Fruit fly (Drosophila melanogaster): Measurements from ENCODE around the gene CtIP.

Gene CtIP

DNA sequence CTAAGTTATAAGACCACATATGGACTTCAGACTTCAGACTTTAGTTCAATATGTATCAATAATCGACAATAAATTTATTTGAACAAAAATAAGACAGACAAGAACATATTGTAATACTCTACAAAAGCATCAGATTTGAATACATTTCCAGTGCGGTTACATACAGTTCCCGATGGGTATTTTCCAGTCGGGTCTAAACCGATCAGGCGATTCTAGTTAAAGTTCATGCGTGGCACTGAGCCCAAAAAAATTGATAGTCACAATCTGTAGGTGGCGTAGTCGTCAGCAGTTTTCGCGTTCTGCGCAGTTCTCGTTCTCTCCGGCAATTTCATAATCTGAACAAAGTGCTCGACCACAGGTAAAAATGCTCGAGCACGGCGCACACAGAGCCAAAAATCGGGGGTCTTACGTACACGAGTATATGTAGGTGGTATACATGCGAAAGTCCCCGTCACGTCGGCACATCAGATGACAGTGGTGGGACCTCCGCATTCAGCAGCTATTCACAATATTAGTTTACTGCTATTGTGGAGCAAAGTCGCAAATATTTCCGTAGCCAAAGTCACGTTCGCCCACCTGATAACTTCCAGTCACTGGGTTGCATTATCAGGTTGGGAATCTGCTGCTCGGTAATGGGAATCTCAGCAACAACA, 40.7 kb upstream of the CtIP start (continued):
- no peak for TF ChIP-seq CG5180 (GFP tag; optimal IDR thresholded peaks at IDR 0.05)
- TF ChIP-seq CG14667 (GFP tag; IDR thresholded peaks at IDR 0.05): no peak
- TF ChIP-seq row (GFP tag; IDR thresholded peaks at IDR 0.05): peak; percentile 78
- no peak for TF ChIP-seq Ssrp (tag; optimal IDR thresholded peaks at IDR 0.05)
- no peak for TF ChIP-seq D (optimal IDR thresholded peaks at IDR 0.05)
- TF ChIP-seq D (GFP tag; optimal IDR thresholded peaks at IDR 0.05): no peak
- no peak for TF ChIP-seq gt (GFP tag; IDR thresholded peaks at IDR 0.05)
- no peak for TF ChIP-seq fd102C (GFP tag; optimal IDR thresholded peaks at IDR 0.05)
- TF ChIP-seq z (GFP tag; IDR thresholded peaks at IDR 0.05): no peak
- no peak for TF ChIP-seq CG9437 (GFP tag; optimal IDR thresholded peaks at IDR 0.05)
- TF ChIP-seq CG42726 (GFP tag; IDR thresholded peaks at IDR 0.05; ENCODE audit: partially characterized antibody): no peak
- TF ChIP-seq CG17186 (GFP tag; optimal IDR thresholded peaks at IDR 0.05): no peak
- no peak for TF ChIP-seq sima (GFP tag; optimal IDR thresholded peaks at IDR 0.05)
- TF ChIP-seq tup (GFP tag; optimal IDR thresholded peaks at IDR 0.05): no peak
- TF ChIP-seq CG31388 (GFP tag; optimal IDR thresholded peaks at IDR 0.05): no peak
- TF ChIP-seq tap (tag; optimal IDR thresholded peaks at IDR 0.05): no peak
- peak; percentile 13 for TF ChIP-seq Sox100B (GFP tag; optimal IDR thresholded peaks at IDR 0.05)
- TF ChIP-seq trem (tag; optimal IDR thresholded peaks at IDR 0.05): no peak
- TF ChIP-seq CG10209 (GFP tag; optimal IDR thresholded peaks at IDR 0.05): peak; percentile 40
- TF ChIP-seq wor (GFP tag; IDR thresholded peaks at IDR 0.05): no peak
- TF ChIP-seq CG14860 (GFP tag; IDR thresholded peaks at IDR 0.05; ENCODE audit: partially characterized antibody): no peak
- TF ChIP-seq ssp (GFP tag; IDR thresholded peaks at IDR 0.05): no peak
- no peak for TF ChIP-seq croc (GFP tag; conservative IDR thresholded peaks at IDR 0.05)
- TF ChIP-seq tna (GFP tag; IDR thresholded peaks at IDR 0.05; ENCODE audit: partially characterized antibody): no peak
- TF ChIP-seq HHEX (GFP tag; optimal IDR thresholded peaks at IDR 0.05): no peak
- no peak for TF ChIP-seq Opbp (GFP tag; IDR thresholded peaks at IDR 0.05; ENCODE audit: partially characterized antibody)
- TF ChIP-seq CG16863 (GFP tag; optimal IDR thresholded peaks at IDR 0.05): no peak
- TF ChIP-seq bcd (GFP tag; optimal IDR thresholded peaks at IDR 0.05): peak; percentile 53
- no peak for TF ChIP-seq Spps (tag; optimal IDR thresholded peaks at IDR 0.05)
- TF ChIP-seq usp (GFP tag; optimal IDR thresholded peaks at IDR 0.05): no peak
- no peak for TF ChIP-seq CG34422 (GFP tag; IDR thresholded peaks at IDR 0.05)
- no peak for TF ChIP-seq Doc2 (GFP tag; IDR thresholded peaks at IDR 0.05)
- TF ChIP-seq Elba2 (GFP tag; optimal IDR thresholded peaks at IDR 0.05): no peak
- TF ChIP-seq CG17802 (tag; optimal IDR thresholded peaks at IDR 0.05): no peak
- TF ChIP-seq CG31441 (GFP tag; IDR thresholded peaks at IDR 0.05): 0 out of 2 replicates have a peak, but pooled peaks have one; percentile 24
- no peak for TF ChIP-seq Hmx (GFP tag; optimal IDR thresholded peaks at IDR 0.05)
- no peak for TF ChIP-seq HLH3B (GFP tag; IDR thresholded peaks at IDR 0.05)
- no peak for TF ChIP-seq bigmax (GFP tag; optimal IDR thresholded peaks at IDR 0.05)
- peak; percentile 65 for TF ChIP-seq lab (GFP tag; optimal IDR thresholded peaks at IDR 0.05)
- no peak for TF ChIP-seq gsb-n (tag; optimal IDR thresholded peaks at IDR 0.05)
- peak; percentile 48 for TF ChIP-seq Oli (tag; optimal IDR thresholded peaks at IDR 0.05)
- no peak for TF ChIP-seq Myb (GFP tag; optimal IDR thresholded peaks at IDR 0.05)
- no peak for TF ChIP-seq bowl (GFP tag; IDR thresholded peaks at IDR 0.05)
- TF ChIP-seq CG15269 (tag; optimal IDR thresholded peaks at IDR 0.05): peak; percentile 55
- no peak for TF ChIP-seq CG17912 (GFP tag; optimal IDR thresholded peaks at IDR 0.05)
- TF ChIP-seq Fer1 (GFP tag; optimal IDR thresholded peaks at IDR 0.05): peak; percentile 69
- TF ChIP-seq sim (GFP tag; IDR thresholded peaks at IDR 0.05): no peak
- peak; percentile 1 for TF ChIP-seq Usf (GFP tag; optimal IDR thresholded peaks at IDR 0.05)
- no peak for TF ChIP-seq CG11398 (GFP tag; optimal IDR thresholded peaks at IDR 0.05)
- TF ChIP-seq seq (GFP tag; IDR thresholded peaks at IDR 0.05): no peak; the same call in 1 of the 2 replicates
